Fruit fly (Drosophila melanogaster): ENCODE data around the gene VhaAC39-2.

The VhaAC39-2 gene

dm6 chr3R:23130884-23131283 is 28.2 kb downstream of the VhaAC39-2 start (continued):
- no peak for TF ChIP-seq YL-1 (GFP tag; optimal IDR thresholded peaks at IDR 0.05)
- TF ChIP-seq wor (GFP tag; IDR thresholded peaks at IDR 0.05), result no peak
- no peak for TF ChIP-seq CG10543 (GFP tag; optimal IDR thresholded peaks at IDR 0.05)
- no peak for TF ChIP-seq Dref (GFP tag; IDR thresholded peaks at IDR 0.05)

- TF ChIP-seq sd (tag; optimal IDR thresholded peaks at IDR 0.05), result peak; percentile 78
- TF ChIP-seq kni (GFP tag; optimal IDR thresholded peaks at IDR 0.05), result peak; percentile 75
- peak; percentile 65 for TF ChIP-seq oc (tag; optimal IDR thresholded peaks at IDR 0.05)
- no peak for TF ChIP-seq dmrt11E (tag; optimal IDR thresholded peaks at IDR 0.05)
- TF ChIP-seq vvl (GFP tag; IDR thresholded peaks at IDR 0.05), result peak; percentile 37; the same call in 1 of the 2 replicates
- peak; percentile 30 for TF ChIP-seq run (tag; optimal IDR thresholded peaks at IDR 0.05)
- TF ChIP-seq cad (GFP tag; optimal IDR thresholded peaks at IDR 0.05), result peak; percentile 78
- no peak for TF ChIP-seq crol (GFP tag; IDR thresholded peaks at IDR 0.05)
These were observed 28.9 kb downstream of the VhaAC39-2 start for dm6 chr3R:23130181-23130580.

dm6 chr3R:23129617-23130016 is 29.5 kb downstream of the VhaAC39-2 start:
- TF ChIP-seq ERR (GFP tag; optimal IDR thresholded peaks at IDR 0.05), result no peak
- TF ChIP-seq H2.0 (GFP tag; IDR thresholded peaks at IDR 0.05), result no peak
- TF ChIP-seq pfk (GFP tag; optimal IDR thresholded peaks at IDR 0.05), result no peak
- TF ChIP-seq CG18619 (GFP tag; optimal IDR thresholded peaks at IDR 0.05), result no peak
- no peak for TF ChIP-seq tgo (GFP tag; IDR thresholded peaks at IDR 0.05)
- peak in 1 of 2 experiments; percentile 99 for TF ChIP-seq tll (GFP tag; optimal IDR thresholded peaks at IDR 0.05)
- TF ChIP-seq CG15479 (GFP tag; optimal IDR thresholded peaks at IDR 0.05), result peak; percentile 59
- TF ChIP-seq CG6654 (GFP tag; optimal IDR thresholded peaks at IDR 0.05), result no peak
- TF ChIP-seq Tbp (GFP tag; optimal IDR thresholded peaks at IDR 0.05), result no peak
- no peak for TF ChIP-seq GATAe (GFP tag; conservative IDR thresholded peaks at IDR 0.05)
- no peak for TF ChIP-seq CG17385 (GFP tag; optimal IDR thresholded peaks at IDR 0.05)
- TF ChIP-seq grn (GFP tag; optimal IDR thresholded peaks at IDR 0.05), result peak; percentile 53

- no peak for TF ChIP-seq CG14667 (GFP tag; IDR thresholded peaks at IDR 0.05)
- no peak for TF ChIP-seq D19B (GFP tag; optimal IDR thresholded peaks at IDR 0.05)
- no peak for TF ChIP-seq pum (GFP tag; optimal IDR thresholded peaks at IDR 0.05)
- TF ChIP-seq ken (GFP tag; IDR thresholded peaks at IDR 0.05), result no peak
- no peak for TF ChIP-seq CG10431 (GFP tag; optimal IDR thresholded peaks at IDR 0.05)
- peak; percentile 60 for TF ChIP-seq Lhr (GFP tag; optimal IDR thresholded peaks at IDR 0.05)
- TF ChIP-seq YL-1 (GFP tag; optimal IDR thresholded peaks at IDR 0.05), result peak; percentile 11
- peak; percentile 56; the same call in 2 of the 3 replicates for TF ChIP-seq CG7963 (GFP tag; IDR thresholded peaks at IDR 0.05; ENCODE audit: partially characterized antibody)
- no peak for TF ChIP-seq CG12155 (GFP tag; optimal IDR thresholded peaks at IDR 0.05)
- peak; percentile 81 for TF ChIP-seq Opbp (GFP tag; IDR thresholded peaks at IDR 0.05; ENCODE audit: partially characterized antibody)
- peak; percentile 78 for TF ChIP-seq MBD-R2 (GFP tag; IDR thresholded peaks at IDR 0.05)
- TF ChIP-seq sqz (GFP tag; optimal IDR thresholded peaks at IDR 0.05), result no peak
- TF ChIP-seq pita (GFP tag; optimal IDR thresholded peaks at IDR 0.05), result no peak
- no peak for TF ChIP-seq CG1529 (GFP tag; optimal IDR thresholded peaks at IDR 0.05)
- TF ChIP-seq chm (GFP tag; IDR thresholded peaks at IDR 0.05), result no peak
- TF ChIP-seq CG2116 (GFP tag; optimal IDR thresholded peaks at IDR 0.05), result peak; percentile 64
- peak; percentile 89 for TF ChIP-seq BEAF-32 (GFP tag; optimal IDR thresholded peaks at IDR 0.05)
- peak; percentile 64 for TF ChIP-seq Ets97D (GFP tag; optimal IDR thresholded peaks at IDR 0.05)
- no peak for TF ChIP-seq unpg (GFP tag; optimal IDR thresholded peaks at IDR 0.05)
- no peak for TF ChIP-seq dimm (GFP tag; IDR thresholded peaks at IDR 0.05)
- TF ChIP-seq vnd (GFP tag; IDR thresholded peaks at IDR 0.05; ENCODE audit: partially characterized antibody), result peak; percentile 63
- peak; percentile 55 for TF ChIP-seq nmo (GFP tag; optimal IDR thresholded peaks at IDR 0.05)
- TF ChIP-seq pfk (GFP tag; optimal IDR thresholded peaks at IDR 0.05), result no peak
- TF ChIP-seq CG3995 (GFP tag; optimal IDR thresholded peaks at IDR 0.05), result no peak
- no peak for TF ChIP-seq CG7839 (tag; optimal IDR thresholded peaks at IDR 0.05)
These were observed 31.3 kb downstream of the VhaAC39-2 start, which contains the start of gene CG31457 for dm6 chr3R:23127796-23128195. Gene CG31457, minus strand, starts transcription at chr3R:23127981.

Data from whole organism, embryonic.